Fruit fly (Drosophila melanogaster) whole organism, embryonic: Measurements from ENCODE around the gene Ubi-p63E.

Experiments used
- Atf-2 ChIP-seq: fragments of 200-800 bp; sonication (Bioruptor generic); optimal IDR thresholded peaks from 2 replicates; lab custom pipeline; 2016; ENCODE audit warnings: missing biosample characterization, missing genetic modification characterization
- BEAF-32 ChIP-seq: fragments of 200-800 bp; sonication (Bioruptor generic); optimal IDR thresholded peaks from 3 replicates; lab custom pipeline; 2017; ENCODE audit warnings: missing biosample characterization, missing genetic modification characterization, mild to moderate bottlenecking, moderate library complexity, missing genetic modification reagents
- Bdp1 ChIP-seq: fragments of 200-800 bp; sonication (Bioruptor generic); optimal IDR thresholded peaks from 3 replicates; lab custom pipeline; 2016; ENCODE audit warnings: missing biosample characterization, missing genetic modification characterization
- C15 ChIP-seq: fragments of 200-800 bp; sonication (Bioruptor generic); IDR thresholded peaks from 3 replicates; pipeline ENCODE4 v1.3.6; 2022; ENCODE audit warnings: missing biosample characterization, missing genetic modification characterization
- CG10654 ChIP-seq: fragments of 200-800 bp; sonication (Bioruptor generic); optimal IDR thresholded peaks from 2 replicates; lab custom pipeline; 2016; ENCODE audit warnings: missing biosample characterization, missing genetic modification characterization
- CG11085 ChIP-seq: fragments of 200-800 bp; sonication (Bioruptor generic); IDR thresholded peaks from 2 replicates; pipeline ENCODE4 v1.3.6; 2022; ENCODE audit warnings: missing biosample characterization, missing genetic modification characterization
- CG12659 ChIP-seq: fragments of 200-800 bp; sonication (Bioruptor generic); optimal IDR thresholded peaks from 3 replicates; lab custom pipeline; 2017; ENCODE audit warnings: mild to moderate bottlenecking, missing biosample characterization, missing genetic modification reagents, missing genetic modification characterization
- CG13894 ChIP-seq: fragments of 200-800 bp; sonication (Bioruptor generic); optimal IDR thresholded peaks from 3 replicates; lab custom pipeline; 2018; ENCODE audit warnings: missing biosample characterization, mild to moderate bottlenecking, missing genetic modification characterization, moderate library complexity
- CG14441 ChIP-seq: fragments of 200-800 bp; sonication (Bioruptor generic); IDR thresholded peaks from 2 replicates; pipeline ENCODE4 v1.3.6; 2022; ENCODE audit warnings: missing biosample characterization, missing genetic modification characterization
- CG14667 ChIP-seq: fragments of 200-800 bp; sonication (Bioruptor generic); IDR thresholded peaks from 2 replicates; pipeline ENCODE4 v1.3.6; 2022; ENCODE audit warnings: missing biosample characterization, missing genetic modification characterization
- CG18476 ChIP-seq: fragments of 200-800 bp; sonication (Bioruptor generic); optimal IDR thresholded peaks from 2 replicates; lab custom pipeline; 2016; ENCODE audit warnings: missing biosample characterization, mild to moderate bottlenecking, missing genetic modification characterization
- CG18764 ChIP-seq: fragments of 200-800 bp; sonication (Bioruptor generic); optimal IDR thresholded peaks from 3 replicates; lab custom pipeline; 2016; ENCODE audit warnings: missing biosample characterization, missing genetic modification characterization
- CG30431 ChIP-seq: fragments of 200-800 bp; sonication (Bioruptor generic); optimal IDR thresholded peaks from 2 replicates; lab custom pipeline; 2017; ENCODE audit warnings: missing biosample characterization, missing genetic modification characterization
- CG31388 ChIP-seq: fragments of 200-800 bp; sonication (Bioruptor generic); optimal IDR thresholded peaks from 2 replicates; lab custom pipeline; 2016; ENCODE audit warnings: missing biosample characterization, missing genetic modification characterization
- CG33557 ChIP-seq: fragments of 200-800 bp; sonication (Bioruptor generic); optimal IDR thresholded peaks from 2 replicates; lab custom pipeline; 2019; ENCODE audit warnings: missing biosample characterization, mild to moderate bottlenecking, missing genetic modification characterization, moderate library complexity
- CG3847 ChIP-seq: fragments of 200-800 bp; sonication (Bioruptor generic); IDR thresholded peaks from 2 replicates; pipeline ENCODE4 v1.3.6; 2022; ENCODE audit warnings: missing biosample characterization, missing genetic modification characterization
- CG4707 ChIP-seq: fragments of 200-800 bp; sonication (Bioruptor generic); optimal IDR thresholded peaks from 2 replicates; lab custom pipeline; 2018; ENCODE audit warnings: missing biosample characterization, mild to moderate bottlenecking, missing genetic modification characterization, moderate library complexity
- CG5953 ChIP-seq: fragments of 200-800 bp; sonication (Bioruptor generic); IDR thresholded peaks from 2 replicates; pipeline ENCODE4 v1.3.6; 2022; ENCODE audit warnings: missing biosample characterization, missing genetic modification characterization
- CG7556 ChIP-seq: fragments of 200-800 bp; sonication (Bioruptor generic); optimal IDR thresholded peaks from 2 replicates; lab custom pipeline; 2017; ENCODE audit warnings: missing biosample characterization, mild to moderate bottlenecking, missing genetic modification characterization
- CG9727 ChIP-seq: fragments of 200-800 bp; sonication (Bioruptor generic); optimal IDR thresholded peaks from 3 replicates; lab custom pipeline; 2017; ENCODE audit warnings: missing biosample characterization, mild to moderate bottlenecking, missing genetic modification characterization
- HmgZ ChIP-seq: fragments of 200-800 bp; sonication (Bioruptor generic); optimal IDR thresholded peaks from 2 replicates; lab custom pipeline; 2018; ENCODE audit warnings: missing biosample characterization, mild to moderate bottlenecking, missing genetic modification characterization
- Hr39 ChIP-seq: fragments of >200 bp; optimal IDR thresholded peaks from 2 replicates; lab custom pipeline; 2017
- MBD-R2 ChIP-seq: fragments of 200-800 bp; sonication (Bioruptor generic); IDR thresholded peaks from 2 replicates; pipeline ENCODE4 v1.3.6; 2022; ENCODE audit warnings: missing biosample characterization, missing genetic modification characterization
- Max ChIP-seq: fragments of 200-800 bp; sonication (Bioruptor generic); optimal IDR thresholded peaks from 2 replicates; lab custom pipeline; 2016; ENCODE audit warnings: missing biosample characterization, mild to moderate bottlenecking, missing genetic modification characterization
- NK7.1 ChIP-seq: fragments of 200-800 bp; sonication (Bioruptor generic); optimal IDR thresholded peaks from 3 replicates; lab custom pipeline; 2016; ENCODE audit warnings: missing biosample characterization, missing genetic modification characterization
- PHDP ChIP-seq: fragments of 200-800 bp; sonication (Bioruptor generic); optimal IDR thresholded peaks from 3 replicates; lab custom pipeline; 2018; ENCODE audit warnings: missing biosample characterization, mild to moderate bottlenecking, missing genetic modification characterization, moderate library complexity
- Ptx1 ChIP-seq: fragments of 200-800 bp; sonication (Bioruptor generic); IDR thresholded peaks from 2 replicates; pipeline ENCODE4 v1.3.6; 2022; ENCODE audit warnings: missing biosample characterization, missing genetic modification characterization
- Scr ChIP-seq: fragments of 200-800 bp; sonication (Bioruptor generic); IDR thresholded peaks from 2 replicates; pipeline ENCODE4 v1.3.6; 2022; ENCODE audit warnings: missing biosample characterization, missing genetic modification characterization; ENCODE audit not compliant: partially characterized antibody
- Usf ChIP-seq: fragments of 200-800 bp; sonication (Bioruptor generic); optimal IDR thresholded peaks from 2 replicates; lab custom pipeline; 2017; ENCODE audit warnings: missing genotype, missing biosample characterization, missing genetic modification characterization
- bcd ChIP-seq: fragments of 200-800 bp; sonication (Bioruptor generic); optimal IDR thresholded peaks from 2 replicates; lab custom pipeline; 2017; ENCODE audit warnings: missing biosample characterization, mild to moderate bottlenecking, missing genetic modification characterization
- br ChIP-seq: fragments of >200 bp; optimal IDR thresholded peaks from 2 replicates; lab custom pipeline; 2017
- cas ChIP-seq: fragments of 200-800 bp; sonication (Bioruptor generic); IDR thresholded peaks from 2 replicates; pipeline ENCODE4 v1.3.6; 2022; ENCODE audit warnings: missing biosample characterization, missing genetic modification characterization
- dmrt99B ChIP-seq: fragments of 200-800 bp; sonication (Bioruptor generic); optimal IDR thresholded peaks from 2 replicates; lab custom pipeline; 2018; ENCODE audit warnings: missing biosample characterization, mild to moderate bottlenecking, missing genetic modification characterization, moderate library complexity
- ems ChIP-seq: fragments of 200-800 bp; sonication (Bioruptor generic); optimal IDR thresholded peaks from 3 replicates; lab custom pipeline; 2016; ENCODE audit warnings: missing biosample characterization, missing genetic modification characterization
- fd3F ChIP-seq: fragments of 200-800 bp; sonication (Bioruptor generic); optimal IDR thresholded peaks from 2 replicates; lab custom pipeline; 2018; ENCODE audit warnings: missing biosample characterization, mild to moderate bottlenecking, missing genetic modification characterization, moderate library complexity
- fu2 ChIP-seq: fragments of 200-800 bp; sonication (Bioruptor generic); optimal IDR thresholded peaks from 2 replicates; lab custom pipeline; 2016; ENCODE audit warnings: missing biosample characterization, missing genetic modification characterization
- gsb ChIP-seq: fragments of 200-800 bp; sonication (Bioruptor generic); IDR thresholded peaks from 2 replicates; pipeline ENCODE4 v1.3.6; 2022; ENCODE audit warnings: missing biosample characterization, missing genetic modification characterization
- inv ChIP-seq: fragments of 200-800 bp; sonication (Bioruptor generic); IDR thresholded peaks from 2 replicates; pipeline ENCODE4 v1.3.6; 2022; ENCODE audit warnings: missing biosample characterization, missing genetic modification characterization; ENCODE audit not compliant: partially characterized antibody
- jigr1 ChIP-seq: fragments of 200-800 bp; sonication (Bioruptor generic); IDR thresholded peaks from 3 replicates; pipeline ENCODE4 v1.3.6; 2022; ENCODE audit warnings: missing biosample characterization, missing genetic modification characterization
- ken ChIP-seq: fragments of 200-800 bp; sonication (Bioruptor generic); IDR thresholded peaks from 3 replicates; pipeline ENCODE4 v1.3.6; 2022; ENCODE audit warnings: missing biosample characterization, missing genetic modification characterization
- lbe ChIP-seq: fragments of 200-800 bp; sonication (Bioruptor generic); optimal IDR thresholded peaks from 2 replicates; lab custom pipeline; 2016; ENCODE audit warnings: missing biosample characterization, mild to moderate bottlenecking, missing genetic modification characterization
- lilli ChIP-seq: fragments of 200-800 bp; sonication (Bioruptor generic); optimal IDR thresholded peaks from 3 replicates; lab custom pipeline; 2016; ENCODE audit warnings: missing biosample characterization, missing genetic modification characterization
- lola ChIP-seq, 3 experiments: fragments of >200 bp in 2 of 3; fragments of 200-800 bp in 1 of 3; sonication (Bioruptor generic) in 1 of 3; optimal IDR thresholded peaks; 2 replicates each; lab custom pipeline; 2017 to 2019; ENCODE audit warnings: missing biosample characterization in 3 of 3, missing genetic modification characterization in 3 of 3, mild to moderate bottlenecking in 1 of 3, moderate library complexity in 1 of 3
- p53 ChIP-seq: fragments of 200-800 bp; sonication (Bioruptor generic); optimal IDR thresholded peaks from 2 replicates; lab custom pipeline; 2016; ENCODE audit warnings: missing biosample characterization, missing genetic modification characterization
- pho ChIP-seq: fragments of 200-800 bp; sonication (Bioruptor generic); optimal IDR thresholded peaks from 2 replicates; lab custom pipeline; 2016; ENCODE audit warnings: missing biosample characterization, missing genetic modification characterization
- pum ChIP-seq: fragments of 200-800 bp; sonication (Bioruptor generic); optimal IDR thresholded peaks from 2 replicates; lab custom pipeline; 2016; ENCODE audit warnings: missing biosample characterization, missing genetic modification characterization
- scrt ChIP-seq: fragments of 200-800 bp; sonication (Bioruptor generic); optimal IDR thresholded peaks from 2 replicates; lab custom pipeline; 2018; ENCODE audit warnings: missing biosample characterization, mild to moderate bottlenecking, missing genetic modification characterization, moderate library complexity
- sens-2 ChIP-seq: fragments of 200-800 bp; sonication (Bioruptor generic); IDR thresholded peaks from 2 replicates; pipeline ENCODE4 v1.3.6; 2022; ENCODE audit warnings: missing biosample characterization, missing genetic modification characterization
- so ChIP-seq: fragments of 200-800 bp; sonication (Bioruptor generic); IDR thresholded peaks from 3 replicates; pipeline ENCODE4 v1.3.6; 2022; ENCODE audit warnings: missing biosample characterization, missing genetic modification characterization
- toy ChIP-seq: fragments of 200-800 bp; sonication (Bioruptor generic); IDR thresholded peaks from 2 replicates; pipeline ENCODE4 v1.3.6; 2022; ENCODE audit warnings: missing biosample characterization, missing genetic modification characterization
- tup ChIP-seq: fragments of 200-800 bp; sonication (Bioruptor generic); optimal IDR thresholded peaks from 2 replicates; lab custom pipeline; 2016; ENCODE audit warnings: missing biosample characterization, mild to moderate bottlenecking, missing genetic modification characterization, moderate library complexity

Ubi-p63E gene

DNA sequence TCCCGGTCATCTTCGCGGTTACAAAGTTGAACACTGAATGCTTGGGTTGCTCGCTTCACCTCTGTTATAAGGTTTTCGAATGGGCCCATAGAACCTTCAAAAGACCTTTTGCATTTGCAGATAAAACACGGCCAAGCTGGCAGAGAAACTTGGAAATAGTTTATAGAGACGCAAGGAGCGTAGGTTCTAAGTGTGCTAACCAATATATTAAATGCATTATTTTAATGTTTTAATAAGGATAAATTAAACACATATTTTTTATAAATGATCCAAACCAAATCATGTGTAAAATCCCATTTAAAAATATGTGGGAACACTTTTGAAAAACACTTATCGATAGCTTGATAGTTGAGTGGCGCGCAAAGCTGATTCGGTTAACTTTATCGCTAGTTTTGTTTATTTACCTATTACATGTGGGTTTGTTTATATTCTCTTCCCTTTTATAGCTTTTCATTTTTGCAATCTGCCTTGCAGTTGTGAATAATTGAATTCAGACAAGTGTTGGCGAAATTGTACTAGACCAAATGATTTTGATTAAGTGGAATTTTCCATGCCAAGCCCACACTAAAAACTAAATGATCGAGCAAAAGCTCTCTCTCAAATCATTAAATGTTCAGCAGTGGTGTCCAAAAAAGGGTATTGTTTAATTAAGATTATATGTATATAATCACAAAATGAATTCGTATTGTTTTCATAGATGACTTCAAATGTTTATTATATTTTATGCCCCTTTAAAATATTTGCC lies 37.3 kb upstream of the Ubi-p63E start, which contains the start of gene CG12766 (continued):
- no peak for TF ChIP-seq CG3847 (GFP tag; lab: Robert Waterston, UW)
- TF ChIP-seq ken (GFP tag; lab: Robert Waterston, UW): no peak
- peak; percentile 64 for TF ChIP-seq Scr (GFP tag; lab: Robert Waterston, UW)
- no peak for TF ChIP-seq ems (GFP tag; lab: Kevin White, UChicago)
- no peak for TF ChIP-seq bcd (GFP tag; lab: Kevin White, UChicago)
- 0 out of 2 replicates have a peak, but pooled peaks have one; percentile 6 for TF ChIP-seq CG14441 (GFP tag; lab: Robert Waterston, UW)
- TF ChIP-seq toy (GFP tag; lab: Robert Waterston, UW): no peak
- no peak for TF ChIP-seq Atf-2 (GFP tag; lab: Kevin White, UChicago)
- TF ChIP-seq sens-2 (GFP tag; lab: Robert Waterston, UW): no peak
- TF ChIP-seq CG30431 (GFP tag; lab: Kevin White, UChicago): no peak
- no peak for TF ChIP-seq pum (GFP tag; lab: Kevin White, UChicago)
- no peak for TF ChIP-seq Usf
- TF ChIP-seq HmgZ (tag; lab: Kevin White, UChicago): peak; percentile 15
- no peak for TF ChIP-seq CG18476 (GFP tag; lab: Kevin White, UChicago)
- no peak for TF ChIP-seq cas
- TF ChIP-seq Ptx1 (GFP tag; lab: Robert Waterston, UW): no peak
- no peak for TF ChIP-seq fd3F (GFP tag; lab: Kevin White, UChicago)
- TF ChIP-seq Bdp1: no peak
- no peak for TF ChIP-seq CG4707 (GFP tag; lab: Kevin White, UChicago)
- TF ChIP-seq CG5953 (GFP tag; lab: Robert Waterston, UW): no peak
- TF ChIP-seq MBD-R2 (GFP tag; lab: Robert Waterston, UW): peak; percentile 23; the same call in 1 of the 2 replicates
- TF ChIP-seq lola (GFP tag; optimal IDR thresholded peaks at IDR 0.05; lab: Kevin White, UChicago): no peak
- TF ChIP-seq fu2 (GFP tag; lab: Kevin White, UChicago): no peak
- TF ChIP-seq CG9727 (GFP tag; lab: Kevin White, UChicago): no peak
- peak; percentile 1 for TF ChIP-seq scrt (GFP tag; lab: Kevin White, UChicago)
- TF ChIP-seq jigr1 (GFP tag; lab: Robert Waterston, UW): no peak
- no peak for TF ChIP-seq tup (GFP tag; lab: Kevin White, UChicago)
- TF ChIP-seq CG11085 (GFP tag; lab: Robert Waterston, UW): no peak
- no peak for TF ChIP-seq CG31388
- no peak for TF ChIP-seq gsb (GFP tag; lab: Robert Waterston, UW)
- no peak for TF ChIP-seq lbe (GFP tag; lab: Kevin White, UChicago)
- TF ChIP-seq CG10654 (GFP tag; lab: Kevin White, UChicago): no peak
- no peak for TF ChIP-seq inv (GFP tag; lab: Robert Waterston, UW)
- TF ChIP-seq BEAF-32 (GFP tag; lab: Kevin White, UChicago): peak; percentile 4
- TF ChIP-seq Max: no peak
- TF ChIP-seq CG33557 (GFP tag; lab: Kevin White, UChicago): no peak
- TF ChIP-seq so: no peak
- no peak for TF ChIP-seq CG14667 (GFP tag; lab: Robert Waterston, UW)
- TF ChIP-seq pho: no peak
- no peak for TF ChIP-seq NK7.1 (GFP tag; lab: Kevin White, UChicago)
- no peak for TF ChIP-seq br (lab: Kevin White, UChicago)
- peak; percentile 22 for TF ChIP-seq PHDP (tag; lab: Kevin White, UChicago)
- TF ChIP-seq dmrt99B (tag; lab: Kevin White, UChicago): no peak
- TF ChIP-seq CG13894: no peak
- no peak for TF ChIP-seq p53
- no peak for TF ChIP-seq CG12659 (GFP tag; lab: Kevin White, UChicago)
- no peak for TF ChIP-seq CG7556 (GFP tag; lab: Kevin White, UChicago)
- no peak for TF ChIP-seq CG18764 (GFP tag; lab: Kevin White, UChicago)
- TF ChIP-seq C15: no peak
- no peak for TF ChIP-seq Hr39 (lab: Kevin White, UChicago)
- TF ChIP-seq lilli: no peak
